Worm (Caenorhabditis elegans) whole organism, early embryonic: ENCODE results near the gene F20D6.8.

Source experiments
- ama-1 ChIP-seq: fragments of 150-350 bp; optimal IDR thresholded peaks from 2 replicates; lab custom pipeline; 2014
- flt-1 ChIP-seq: fragments of 200-800 bp; sonication (Bioruptor generic); IDR thresholded peaks from 2 replicates; pipeline ENCODE4 v1.3.6; 2022; ENCODE audit warnings: missing genetic modification characterization, missing compliant biosample characterization
- hmg-4 ChIP-seq: fragments of 200-800 bp; sonication (Bioruptor generic); optimal IDR thresholded peaks from 2 replicates; lab custom pipeline; 2018; ENCODE audit warnings: mild to moderate bottlenecking, missing genetic modification characterization, missing compliant biosample characterization
- tbx-11 ChIP-seq: fragments of 200-800 bp; sonication (Bioruptor generic); IDR thresholded peaks from 2 replicates; pipeline ENCODE4 v1.3.6; 2022; ENCODE audit warnings: missing genetic modification characterization, missing compliant biosample characterization

ce11 chrV:8190016-8190415 lies 21.9 kb upstream of the F20D6.8 start, which contains the start of gene F20D6.12:
- TF ChIP-seq flt-1 (GFP tag; lab: Robert Waterston, UW) (no peak), hmg-4 (GFP tag; lab: Kevin White, UChicago) (no peak), tbx-11 (no peak), ama-1 (lab: Kevin White, UChicago) (no peak)
